Fruit fly (Drosophila melanogaster) whole organism, prepupa: ENCODE data around the gene CG44090.

Experiments
- Blimp-1 ChIP-seq: fragments of 200-800 bp; sonication (Bioruptor generic); optimal IDR thresholded peaks from 3 replicates; lab custom pipeline; 2017; ENCODE audit warnings: missing biosample characterization, missing genetic modification characterization, mild to moderate bottlenecking, moderate library complexity, missing genetic modification reagents
- CG10669 ChIP-seq: fragments of 200-800 bp; sonication (Bioruptor generic); optimal IDR thresholded peaks from 3 replicates; lab custom pipeline; 2018; ENCODE audit warnings: missing biosample characterization, mild to moderate bottlenecking, missing genetic modification characterization, moderate library complexity
- CG11294 ChIP-seq: fragments of 200-800 bp; sonication (Bioruptor generic); IDR thresholded peaks from 2 replicates; pipeline ENCODE4 v1.3.6; 2022; ENCODE audit warnings: missing biosample characterization, missing genetic modification characterization
- CG11762 ChIP-seq: fragments of 200-800 bp; sonication (Bioruptor generic); optimal IDR thresholded peaks from 3 replicates; lab custom pipeline; 2016; ENCODE audit warnings: missing biosample characterization, missing genetic modification characterization; ENCODE audit not compliant: insufficient read depth
- CG11902 ChIP-seq: fragments of 200-800 bp; sonication (Bioruptor generic); optimal IDR thresholded peaks from 3 replicates; lab custom pipeline; 2016; ENCODE audit warnings: missing biosample characterization, missing genetic modification characterization
- CG15336 ChIP-seq: fragments of 200-800 bp; sonication (Bioruptor generic); IDR thresholded peaks from 2 replicates; pipeline ENCODE4 v1.3.6; 2022; ENCODE audit warnings: missing biosample characterization, missing genetic modification characterization
- CG1621 ChIP-seq: fragments of 200-800 bp; sonication (Bioruptor generic); optimal IDR thresholded peaks from 3 replicates; lab custom pipeline; 2018; ENCODE audit warnings: missing biosample characterization, mild to moderate bottlenecking, missing genetic modification characterization
- CG16779 ChIP-seq: fragments of 200-800 bp; sonication (Bioruptor generic); optimal IDR thresholded peaks from 3 replicates; lab custom pipeline; 2017; ENCODE audit warnings: missing biosample characterization, mild to moderate bottlenecking, missing genetic modification characterization
- CG32006 ChIP-seq: fragments of 200-800 bp; sonication (Bioruptor generic); optimal IDR thresholded peaks from 3 replicates; lab custom pipeline; 2017; ENCODE audit warnings: missing biosample characterization, mild to moderate bottlenecking, missing genetic modification characterization
- CG3919 ChIP-seq: fragments of 200-800 bp; sonication (Bioruptor generic); optimal IDR thresholded peaks from 3 replicates; lab custom pipeline; 2016; ENCODE audit warnings: missing biosample characterization, missing genetic modification characterization
- CG6163 ChIP-seq: fragments of 200-800 bp; sonication (Bioruptor generic); IDR thresholded peaks from 3 replicates; pipeline ENCODE4 v1.3.6; 2022; ENCODE audit warnings: missing biosample characterization, missing genetic modification characterization
- CG6276 ChIP-seq: fragments of 200-800 bp; sonication (Bioruptor generic); optimal IDR thresholded peaks from 2 replicates; lab custom pipeline; 2017; ENCODE audit warnings: missing biosample characterization, mild to moderate bottlenecking, missing genetic modification characterization
- CG6792 ChIP-seq: fragments of 200-800 bp; sonication (Bioruptor generic); optimal IDR thresholded peaks from 3 replicates; lab custom pipeline; 2016; ENCODE audit warnings: missing biosample characterization, missing genetic modification characterization
- CG6808 ChIP-seq: fragments of 200-800 bp; sonication (Bioruptor generic); optimal IDR thresholded peaks from 3 replicates; lab custom pipeline; 2017; ENCODE audit warnings: missing biosample characterization, missing genetic modification characterization, mild to moderate bottlenecking, moderate library complexity, missing genetic modification reagents
- CG7368 ChIP-seq: fragments of 200-800 bp; sonication (Bioruptor generic); optimal IDR thresholded peaks from 3 replicates; lab custom pipeline; 2016; ENCODE audit warnings: missing biosample characterization, missing genetic modification characterization
- CG8119 ChIP-seq: fragments of 200-800 bp; sonication (Bioruptor generic); IDR thresholded peaks from 3 replicates; pipeline ENCODE4 v1.3.6; 2022; ENCODE audit warnings: missing biosample characterization, missing genetic modification characterization
- CG8632 ChIP-seq: fragments of 200-800 bp; sonication (Bioruptor generic); optimal IDR thresholded peaks from 3 replicates; lab custom pipeline; 2016; ENCODE audit warnings: missing biosample characterization, missing genetic modification characterization
- CG9139 ChIP-seq: fragments of 200-800 bp; sonication (Bioruptor generic); optimal IDR thresholded peaks from 3 replicates; lab custom pipeline; 2017; ENCODE audit warnings: missing biosample characterization, mild to moderate bottlenecking, missing genetic modification characterization
- Eip93F ChIP-seq: fragments of 200-800 bp; sonication (Bioruptor generic); optimal IDR thresholded peaks from 2 replicates; lab custom pipeline; 2016; ENCODE audit warnings: missing biosample characterization, mild to moderate bottlenecking, missing genetic modification characterization
- Ets21C ChIP-seq: fragments of 200-800 bp; sonication (Bioruptor generic); optimal IDR thresholded peaks from 3 replicates; lab custom pipeline; 2016; ENCODE audit warnings: missing biosample characterization, missing genetic modification characterization
- Ets96B ChIP-seq: fragments of 200-800 bp; optimal IDR thresholded peaks from 2 replicates; lab custom pipeline; 2019; ENCODE audit warnings: missing biosample characterization, mild to moderate bottlenecking, missing genetic modification characterization, moderate library complexity
- Gug ChIP-seq: fragments of 200-800 bp; sonication (Bioruptor generic); IDR thresholded peaks from 2 replicates; pipeline ENCODE4 v1.3.6; 2022; ENCODE audit warnings: missing biosample characterization, missing genetic modification characterization
- Hr38 ChIP-seq: sonication (Bioruptor generic); optimal IDR thresholded peaks from 2 replicates; lab custom pipeline; 2016; ENCODE audit warnings: missing biosample characterization, missing genetic modification characterization
- Hr39 ChIP-seq: fragments of 200-800 bp; sonication (Bioruptor generic); optimal IDR thresholded peaks from 2 replicates; lab custom pipeline; 2016; ENCODE audit warnings: missing biosample characterization, missing genetic modification characterization
- Lpt ChIP-seq: fragments of 200-800 bp; sonication (Bioruptor generic); optimal IDR thresholded peaks from 3 replicates; lab custom pipeline; 2016; ENCODE audit warnings: missing biosample characterization, missing genetic modification characterization
- Met ChIP-seq: fragments of 200-800 bp; sonication (Bioruptor generic); optimal IDR thresholded peaks from 3 replicates; lab custom pipeline; 2016; ENCODE audit warnings: missing biosample characterization, missing genetic modification characterization
- OdsH ChIP-seq: fragments of 200-800 bp; sonication (Bioruptor generic); optimal IDR thresholded peaks from 3 replicates; lab custom pipeline; 2016; ENCODE audit warnings: missing biosample characterization, missing genetic modification characterization
- Smox ChIP-seq: fragments of 200-800 bp; sonication (Bioruptor generic); optimal IDR thresholded peaks from 3 replicates; lab custom pipeline; 2016; ENCODE audit warnings: missing biosample characterization, missing genetic modification characterization
- Sox15 ChIP-seq: fragments of 200-800 bp; sonication (Bioruptor generic); optimal IDR thresholded peaks from 3 replicates; lab custom pipeline; 2016; ENCODE audit warnings: missing biosample characterization, missing genetic modification characterization
- acj6 ChIP-seq: fragments of 200-800 bp; sonication (Bioruptor generic); optimal IDR thresholded peaks from 3 replicates; lab custom pipeline; 2016; ENCODE audit warnings: missing biosample characterization, missing genetic modification characterization
- cyc ChIP-seq: fragments of 200-800 bp; sonication (Bioruptor generic); optimal IDR thresholded peaks from 3 replicates; lab custom pipeline; 2016; ENCODE audit warnings: missing biosample characterization, missing genetic modification characterization
- dsx ChIP-seq: fragments of 200-800 bp; optimal IDR thresholded peaks from 3 replicates; lab custom pipeline; 2019; ENCODE audit warnings: missing biosample characterization, mild to moderate bottlenecking, missing genetic modification characterization, moderate library complexity; ENCODE audit not compliant: poor library complexity, severe bottlenecking
- eg ChIP-seq: fragments of 200-800 bp; sonication (Bioruptor generic); IDR thresholded peaks from 3 replicates; pipeline ENCODE4 v1.3.6; 2022; ENCODE audit warnings: missing biosample characterization, missing genetic modification characterization
- esn ChIP-seq: fragments of 200-800 bp; sonication (Bioruptor generic); optimal IDR thresholded peaks from 2 replicates; lab custom pipeline; 2016; ENCODE audit warnings: missing biosample characterization, mild to moderate bottlenecking, missing genetic modification characterization, moderate library complexity
- fd59A ChIP-seq: fragments of 200-800 bp; sonication (Bioruptor generic); optimal IDR thresholded peaks from 2 replicates; lab custom pipeline; 2017; ENCODE audit warnings: missing biosample characterization, mild to moderate bottlenecking, missing genetic modification characterization, missing genetic modification reagents
- fd85E ChIP-seq: fragments of 200-800 bp; sonication (Bioruptor generic); optimal IDR thresholded peaks from 3 replicates; lab custom pipeline; 2016; ENCODE audit warnings: missing biosample characterization, missing genetic modification characterization
- fkh ChIP-seq: fragments of 200-800 bp; sonication (Bioruptor generic); optimal IDR thresholded peaks from 3 replicates; lab custom pipeline; 2017; ENCODE audit warnings: missing biosample characterization, mild to moderate bottlenecking, missing genetic modification characterization, moderate library complexity
- lz ChIP-seq: fragments of 200-800 bp; sonication (Bioruptor generic); optimal IDR thresholded peaks from 3 replicates; lab custom pipeline; 2016; ENCODE audit warnings: missing biosample characterization, missing genetic modification characterization
- net ChIP-seq: fragments of 200-800 bp; sonication (Bioruptor generic); optimal IDR thresholded peaks from 3 replicates; lab custom pipeline; 2016; ENCODE audit warnings: missing biosample characterization, missing genetic modification characterization
- pdm3 ChIP-seq: fragments of 200-800 bp; sonication (Bioruptor generic); optimal IDR thresholded peaks from 3 replicates; lab custom pipeline; 2016; ENCODE audit warnings: missing biosample characterization, missing genetic modification characterization
- salr ChIP-seq, 2 experiments: fragments of 200-800 bp; sonication (Bioruptor generic); optimal IDR thresholded peaks; 3 replicates each; lab custom pipeline; 2016 to 2018; ENCODE audit warnings: missing biosample characterization in 2 of 2, missing genetic modification characterization in 2 of 2, mild to moderate bottlenecking in 1 of 2
- ss ChIP-seq, 2 experiments: fragments of 200-800 bp; sonication (Bioruptor generic); optimal IDR thresholded peaks; 2 replicates in 1 of 2; 3 replicates in 1 of 2; lab custom pipeline; 2017 to 2018; ENCODE audit warnings: mild to moderate bottlenecking in 2 of 2, missing biosample characterization in 2 of 2, missing genetic modification characterization in 2 of 2, moderate library complexity in 1 of 2
- svp ChIP-seq: fragments of 200-800 bp; sonication (Bioruptor generic); peaks from one replicate; lab custom pipeline; 2016; ENCODE audit warnings: missing biosample characterization, missing genetic modification characterization
- vri ChIP-seq: fragments of 200-800 bp; sonication (Bioruptor generic); optimal IDR thresholded peaks from 3 replicates; lab custom pipeline; 2016; ENCODE audit warnings: missing biosample characterization, mild to moderate bottlenecking, missing genetic modification characterization

CG44090 gene

dm6 chr3R:17386168-17386819, 47.9 kb downstream of the CG44090 start (continued):
- TF ChIP-seq fd59A (GFP tag; lab: Kevin White, UChicago) (peak; percentile 58), eg (GFP tag; lab: Robert Waterston, UW) (peak; percentile 92), CG9139 (peak; percentile 34), dsx (GFP tag; lab: Kevin White, UChicago) (peak; percentile 58), CG11902 (GFP tag; lab: Kevin White, UChicago) (peak; percentile 74), CG1621 (tag; lab: Kevin White, UChicago) (peak; percentile 51), fkh (GFP tag; lab: Kevin White, UChicago) (peak; percentile 40), acj6 (GFP tag; lab: Kevin White, UChicago) (peak; percentile 83), Ets96B (tag; lab: Kevin White, UChicago) (peak; percentile 73), CG6163 (peak; percentile 89), Smox (GFP tag; lab: Kevin White, UChicago) (peak; percentile 64), CG10669 (GFP tag; lab: Kevin White, UChicago) (peak; percentile 77), CG15336 (GFP tag; lab: Robert Waterston, UW) (peak; percentile 87), lz (peak; percentile 79), CG6792 (GFP tag; lab: Kevin White, UChicago) (peak; percentile 75), CG3919 (GFP tag; lab: Kevin White, UChicago) (peak; percentile 89), net (GFP tag; lab: Kevin White, UChicago) (peak; percentile 64), Sox15 (GFP tag; lab: Kevin White, UChicago) (peak; percentile 58), svp (GFP tag; lab: Kevin White, UChicago) (peak; percentile 84), OdsH (GFP tag; lab: Kevin White, UChicago) (peak; percentile 79), cyc (GFP tag; lab: Kevin White, UChicago) (peak; percentile 83)
- TF ChIP-seq, all 60 proteins: peak for 58

dm6 chr3R:17385329-17386019, 48.8 kb downstream of the CG44090 start:
- TF ChIP-seq esn (GFP tag; lab: Kevin White, UChicago) (peak; percentile 76), svp (GFP tag; lab: Kevin White, UChicago) (peak; percentile 79), dsx (GFP tag; lab: Kevin White, UChicago) (peak; percentile 30), eg (GFP tag; lab: Robert Waterston, UW) (peak; percentile 52), CG6276 (no peak), net (GFP tag; lab: Kevin White, UChicago) (peak; percentile 62), Blimp-1 (GFP tag; lab: Kevin White, UChicago) (peak; percentile 36), CG9139 (no peak), CG6163 (peak; percentile 58), Smox (GFP tag; lab: Kevin White, UChicago) (peak; percentile 51), cyc (GFP tag; lab: Kevin White, UChicago) (peak; percentile 62), Gug (GFP tag; lab: Robert Waterston, UW) (0 out of 2 replicates have a peak, but pooled peaks have one; percentile 18), Lpt (GFP tag; lab: Kevin White, UChicago) (no peak), CG8632 (GFP tag; lab: Kevin White, UChicago) (no peak), CG7368 (GFP tag; lab: Kevin White, UChicago) (peak; percentile 47), Ets21C (no peak), ss (GFP tag; optimal IDR thresholded peaks at IDR 0.05; lab: Kevin White, UChicago) (peak in 1 of 2 experiments; percentile 44), fd85E (GFP tag; lab: Kevin White, UChicago) (no peak), CG11294 (GFP tag; lab: Robert Waterston, UW) (peak; percentile 11; the same call in 1 of the 2 replicates), pdm3 (GFP tag; lab: Kevin White, UChicago) (peak; percentile 32), CG16779 (tag; lab: Kevin White, UChicago) (no peak), Hr39 (GFP tag; lab: Kevin White, UChicago) (peak; percentile 43), fd59A (GFP tag; lab: Kevin White, UChicago) (no peak), CG6792 (GFP tag; lab: Kevin White, UChicago) (peak; percentile 47), CG8119 (GFP tag; lab: Robert Waterston, UW) (no peak), Met (peak; percentile 37), Eip93F (GFP tag; lab: Kevin White, UChicago) (no peak), salr (GFP tag; optimal IDR thresholded peaks at IDR 0.05; lab: Kevin White, UChicago) (peak in 1 of 2 experiments; percentile 24), OdsH (GFP tag; lab: Kevin White, UChicago) (peak; percentile 2), CG11762 (GFP tag; lab: Kevin White, UChicago) (no peak), CG32006 (GFP tag; lab: Kevin White, UChicago) (no peak), acj6 (GFP tag; lab: Kevin White, UChicago) (peak; percentile 13), CG1621 (tag; lab: Kevin White, UChicago) (peak; percentile 51), Hr38 (GFP tag; lab: Kevin White, UChicago) (no peak), CG15336 (GFP tag; lab: Robert Waterston, UW) (peak; percentile 8; the same call in 1 of the 2 replicates), CG6808 (peak; percentile 19), vri (peak; percentile 59)
